Fruit fly (Drosophila melanogaster): ENCODE measurements around the gene Wnt4.
A peak's percentile ranks its signal among the peaks of the same experiment; 100 is the strongest.

Wnt4 gene

dm6 chr2L:7298744-7299366 lies 21.9 kb upstream of the Wnt4 start (continued):
- TF ChIP-seq Max (GFP tag; optimal IDR thresholded peaks at IDR 0.05) (no peak), Atf3 (GFP tag; optimal IDR thresholded peaks at IDR 0.05) (no peak), odd (GFP tag; optimal IDR thresholded peaks at IDR 0.05) (no peak), Mrtf (GFP tag; IDR thresholded peaks at IDR 0.05) (no peak), jing (GFP tag; optimal IDR thresholded peaks at IDR 0.05) (no peak), HLH4C (GFP tag; IDR thresholded peaks at IDR 0.05; ENCODE audit: partially characterized antibody) (no peak), ranshi (GFP tag; IDR thresholded peaks at IDR 0.05) (peak; percentile 20; the same call in 1 of the 2 replicates), vnd (GFP tag; IDR thresholded peaks at IDR 0.05; ENCODE audit: partially characterized antibody) (no peak), CG4707 (GFP tag; optimal IDR thresholded peaks at IDR 0.05) (no peak), esg (GFP tag; conservative IDR thresholded peaks at IDR 0.05) (no peak), phol (tag; optimal IDR thresholded peaks at IDR 0.05) (peak; percentile 19), Bdp1 (GFP tag; optimal IDR thresholded peaks at IDR 0.05) (no peak), vfl (GFP tag; optimal IDR thresholded peaks at IDR 0.05) (no peak), ERR (GFP tag; optimal IDR thresholded peaks at IDR 0.05) (no peak), CG4424 (GFP tag; optimal IDR thresholded peaks at IDR 0.05) (no peak), CG1792 (GFP tag; optimal IDR thresholded peaks at IDR 0.05) (no peak), CG9876 (GFP tag; optimal IDR thresholded peaks at IDR 0.05) (no peak), salm (tag; optimal IDR thresholded peaks at IDR 0.05) (no peak), CG12769 (tag; optimal IDR thresholded peaks at IDR 0.05) (no peak), CG13424 (tag; optimal IDR thresholded peaks at IDR 0.05) (no peak), stc (GFP tag; IDR thresholded peaks at IDR 0.05) (no peak), CG11695 (GFP tag; IDR thresholded peaks at IDR 0.05) (no peak), Awh (GFP tag; IDR thresholded peaks at IDR 0.05) (no peak), pros (GFP tag; optimal IDR thresholded peaks at IDR 0.05) (no peak), Usf (GFP tag; optimal IDR thresholded peaks at IDR 0.05) (no peak), nerfin-1 (tag; optimal IDR thresholded peaks at IDR 0.05) (no peak), bigmax (GFP tag; optimal IDR thresholded peaks at IDR 0.05) (no peak), CG3995 (GFP tag; optimal IDR thresholded peaks at IDR 0.05) (no peak), Pdp1 (GFP tag; optimal IDR thresholded peaks at IDR 0.05) (peak; percentile 15 to 64), CG13287 (GFP tag; IDR thresholded peaks at IDR 0.05; ENCODE audit: partially characterized antibody) (no peak), Nf-YB (GFP tag; optimal IDR thresholded peaks at IDR 0.05) (no peak), tgo (GFP tag; IDR thresholded peaks at IDR 0.05) (peak; percentile 15; the same call in 1 of the 3 replicates), cg (GFP tag; optimal IDR thresholded peaks at IDR 0.05) (no peak), Hsf (GFP tag; optimal IDR thresholded peaks at IDR 0.05) (no peak), chm (GFP tag; IDR thresholded peaks at IDR 0.05) (peak; percentile 42; the same call in 1 of the 2 replicates), tx (GFP tag; optimal IDR thresholded peaks at IDR 0.05) (no peak), Spps (tag; optimal IDR thresholded peaks at IDR 0.05) (no peak), CG3281 (GFP tag; optimal IDR thresholded peaks at IDR 0.05) (no peak), Dbx (GFP tag; IDR thresholded peaks at IDR 0.05) (no peak), Eip74EF (GFP tag; optimal IDR thresholded peaks at IDR 0.05) (no peak), CG9797 (GFP tag; optimal IDR thresholded peaks at IDR 0.05) (no peak), slbo (GFP tag; IDR thresholded peaks at IDR 0.05) (peak; percentile 21; the same call in 1 of the 2 replicates), D19A (tag; optimal IDR thresholded peaks at IDR 0.05) (no peak), Hr51 (GFP tag; optimal IDR thresholded peaks at IDR 0.05) (no peak), ci (GFP tag; IDR thresholded peaks at IDR 0.05) (peak; percentile 60; the same call in 1 of the 3 replicates), so (GFP tag; IDR thresholded peaks at IDR 0.05) (no peak), sens (GFP tag) (peak; percentile 86), Lhr (GFP tag; optimal IDR thresholded peaks at IDR 0.05) (no peak), slp2 (GFP tag; optimal IDR thresholded peaks at IDR 0.05) (no peak), tin (GFP tag; optimal IDR thresholded peaks at IDR 0.05) (peak; percentile 23)

All from whole organism, embryonic.